Worm (Caenorhabditis elegans): Measurements from ENCODE around the gene B0310.6.

The B0310.6 gene

DNA sequence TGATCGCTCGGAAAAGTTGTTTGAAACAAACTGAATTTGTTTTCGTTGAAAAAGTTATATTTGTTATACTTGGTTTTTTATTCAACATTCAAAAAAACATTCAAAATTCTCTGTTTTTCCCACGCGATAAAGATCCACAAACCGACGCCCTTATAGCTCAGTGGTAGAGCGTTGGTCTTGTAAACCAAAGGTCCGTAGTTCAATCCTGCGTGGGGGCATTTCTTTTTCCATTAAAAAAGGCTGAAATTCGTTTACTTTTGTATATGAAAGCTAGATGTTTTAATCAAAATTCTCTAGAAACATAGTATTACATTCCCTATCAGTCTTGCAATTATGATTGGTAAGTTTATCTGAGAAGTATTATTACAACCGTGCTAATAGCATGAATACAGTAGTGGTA lies 43.1 kb downstream of the B0310.6 start:
- TF ChIP-seq nhr-237 (tag; optimal IDR thresholded peaks at IDR 0.05) (no peak), nhr-11 (tag; optimal IDR thresholded peaks at IDR 0.05) (no peak), ztf-1 (GFP tag; conservative IDR thresholded peaks at IDR 0.05) (no peak), C34F6.9 (tag; optimal IDR thresholded peaks at IDR 0.05) (no peak), egl-27 (tag; optimal IDR thresholded peaks at IDR 0.05) (no peak), unc-39 (tag; optimal IDR thresholded peaks at IDR 0.05) (no peak), ama-1 (optimal IDR thresholded peaks at IDR 0.05) (no peak)

- no peak for TF ChIP-seq crh-2 (tag; optimal IDR thresholded peaks at IDR 0.05)
- TF ChIP-seq unc-39 (tag; optimal IDR thresholded peaks at IDR 0.05), result no peak
- TF ChIP-seq nhr-21 (tag; optimal IDR thresholded peaks at IDR 0.05), result no peak
- no peak for TF ChIP-seq nhr-237 (tag; optimal IDR thresholded peaks at IDR 0.05)
- TF ChIP-seq alr-1 (tag; optimal IDR thresholded peaks at IDR 0.05), result no peak
Observed at ce11 chrX:481150-481549, 49.7 kb downstream of the B0310.6 start, which contains the start of gene che-2. TSS of gene che-2 (plus strand) at chrX:481450.
